Fruit fly (Drosophila melanogaster) whole organism, wandering third instar larva: ENCODE results near the gene CG14237.

ENCODE experiments used
- Abd-B ChIP-seq: fragments of >200 bp; optimal IDR thresholded peaks from 2 replicates; lab custom pipeline; 2017; ENCODE audit warnings: missing biosample characterization, missing genetic modification characterization
- CG32264 ChIP-seq: fragments of 200-800 bp; sonication (Bioruptor generic); optimal IDR thresholded peaks from 2 replicates; lab custom pipeline; 2016; ENCODE audit warnings: missing biosample characterization, missing genetic modification characterization
- Dif ChIP-seq: fragments of 200-275, 200-300 bp; sonication (Bioruptor generic); optimal IDR thresholded peaks from 2 replicates; lab custom pipeline; 2018; ENCODE audit warnings: missing biosample characterization, missing genetic modification characterization; ENCODE audit not compliant: partially characterized antibody
- GATAd ChIP-seq: sonication (Bioruptor generic); optimal IDR thresholded peaks from 2 replicates; lab custom pipeline; 2016; ENCODE audit warnings: missing biosample characterization, missing genetic modification characterization
- HLH106 ChIP-seq: fragments of 200-800 bp; optimal IDR thresholded peaks from 3 replicates; lab custom pipeline; 2019; ENCODE audit warnings: missing biosample characterization, mild to moderate bottlenecking, missing genetic modification characterization, moderate library complexity
- Hnf4 ChIP-seq: fragments of 200-800 bp; sonication (Bioruptor generic); optimal IDR thresholded peaks from 2 replicates; lab custom pipeline; 2016; ENCODE audit warnings: missing biosample characterization, mild to moderate bottlenecking, missing genetic modification characterization
- Hr78 ChIP-seq: fragments of >200 bp; optimal IDR thresholded peaks from 2 replicates; lab custom pipeline; 2017; ENCODE audit warnings: missing biosample characterization, missing genetic modification characterization
- Rel ChIP-seq, 2 experiments: fragments of 200-800 bp; sonication (Bioruptor generic) in 1 of 2; optimal IDR thresholded peaks; 2 replicates in 1 of 2; 3 replicates in 1 of 2; lab custom pipeline; 2016 to 2019; ENCODE audit warnings: mild to moderate bottlenecking in 2 of 2, missing biosample characterization in 2 of 2, missing genetic modification characterization in 2 of 2, moderate library complexity in 1 of 2
- brk ChIP-seq: fragments of 200-800 bp; sonication (Bioruptor generic); optimal IDR thresholded peaks from 2 replicates; lab custom pipeline; 2016; ENCODE audit warnings: missing biosample characterization, mild to moderate bottlenecking, missing genetic modification characterization
- dl ChIP-seq, 2 experiments: fragments of 175-275, 200-275 bp in 1 of 2; fragments of 200-275 bp in 1 of 2; sonication (Bioruptor generic); optimal IDR thresholded peaks; lab custom pipeline; 2018; ENCODE audit warnings: mild to moderate bottlenecking in 2 of 2, missing biosample characterization in 2 of 2, missing genetic modification characterization in 2 of 2, moderate library complexity in 2 of 2; ENCODE audit not compliant: partially characterized antibody in 2 of 2, insufficient read depth in 1 of 2
- pan ChIP-seq: fragments of >200 bp; optimal IDR thresholded peaks from 2 replicates; lab custom pipeline; 2017
- psq ChIP-seq: fragments of 200-800 bp; sonication (Bioruptor generic); optimal IDR thresholded peaks from 3 replicates; lab custom pipeline; 2017; ENCODE audit warnings: missing biosample characterization, mild to moderate bottlenecking, missing genetic modification characterization, moderate library complexity
- sv ChIP-seq: fragments of 200-800 bp; sonication (Bioruptor generic); optimal IDR thresholded peaks from 3 replicates; lab custom pipeline; 2016; ENCODE audit warnings: missing biosample characterization, missing genetic modification characterization

DNA sequence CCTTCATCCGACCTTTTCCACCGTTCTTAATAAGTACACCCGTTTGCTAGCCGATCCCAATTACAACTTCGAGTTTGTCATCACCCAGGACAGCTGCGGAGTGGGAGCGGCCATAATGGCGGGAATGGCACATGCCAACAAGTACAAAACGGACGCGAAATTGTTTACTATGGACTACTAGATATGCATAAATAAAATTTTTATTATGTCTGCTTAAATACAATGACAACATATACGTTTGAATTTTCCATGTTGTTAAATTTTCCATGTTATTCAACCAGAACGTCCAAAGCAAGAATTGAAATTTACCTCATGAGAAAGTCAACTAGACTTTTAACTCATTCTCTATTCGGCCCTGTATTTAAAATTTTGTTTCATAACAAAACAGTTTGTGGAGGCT is 6.3 kb upstream of the CG14237 start, which contains the start of gene Hex-t2:
- TF ChIP-seq psq (no peak), pan (lab: Kevin White, UChicago) (no peak), Abd-B (no peak), CG32264 (GFP tag; lab: Kevin White, UChicago) (no peak), Hr78 (GFP tag; lab: Kevin White, UChicago) (no peak), HLH106 (no peak), dl (GFP tag; optimal IDR thresholded peaks at IDR 0.05; lab: Kevin White, UChicago; ENCODE audit: insufficient read depth in 1 of 2, partially characterized antibody in 2 of 2) (no peak), sv (no peak), Dif (GFP tag; lab: Kevin White, UChicago) (no peak), brk (GFP tag; lab: Kevin White, UChicago) (no peak), GATAd (GFP tag; lab: Kevin White, UChicago) (no peak), Hnf4 (GFP tag; lab: Kevin White, UChicago) (no peak), Rel (GFP tag; optimal IDR thresholded peaks at IDR 0.05; lab: Kevin White, UChicago) (no peak), Rel (tag; optimal IDR thresholded peaks at IDR 0.05; lab: Kevin White, UChicago) (no peak)
